Fruit fly (Drosophila melanogaster): ENCODE measurements around the gene Ephrin.

The Ephrin gene

dm6 chr4:629391-629790 is 57.8 kb downstream of the Ephrin start, which contains the start of gene Gat:
TSS of gene Gat (plus strand) at chr4:629691.
- TF ChIP-seq Crg-1 (GFP tag; optimal IDR thresholded peaks at IDR 0.05) (no peak), pad (GFP tag; optimal IDR thresholded peaks at IDR 0.05) (no peak), CG33017 (tag; optimal IDR thresholded peaks at IDR 0.05) (no peak), toe (GFP tag; optimal IDR thresholded peaks at IDR 0.05) (no peak), Clk (GFP tag; optimal IDR thresholded peaks at IDR 0.05) (no peak), tj (GFP tag; optimal IDR thresholded peaks at IDR 0.05) (no peak), CG12768 (GFP tag; optimal IDR thresholded peaks at IDR 0.05) (no peak), CG14711 (tag; optimal IDR thresholded peaks at IDR 0.05) (no peak), CG11617 (GFP tag; optimal IDR thresholded peaks at IDR 0.05) (no peak), Mnt (GFP tag; optimal IDR thresholded peaks at IDR 0.05) (no peak), CG5204 (GFP tag; optimal IDR thresholded peaks at IDR 0.05) (no peak), Hr96 (GFP tag; optimal IDR thresholded peaks at IDR 0.05) (no peak), CG1620 (GFP tag; optimal IDR thresholded peaks at IDR 0.05) (no peak), CG7045 (GFP tag; optimal IDR thresholded peaks at IDR 0.05) (no peak), ovo (GFP tag; optimal IDR thresholded peaks at IDR 0.05) (no peak)
